Fruit fly (Drosophila melanogaster) whole organism, adult: ENCODE measurements around the gene SP.

Experiments
- CG11617 ChIP-seq: fragments of 200-800 bp; sonication (Bioruptor generic); optimal IDR thresholded peaks from 2 replicates; lab custom pipeline; 2017; ENCODE audit warnings: mild to moderate bottlenecking, missing biosample characterization, missing genetic modification reagents, missing genetic modification characterization
- CG33017 ChIP-seq: fragments of 200-800 bp; sonication (Bioruptor generic); optimal IDR thresholded peaks from 2 replicates; lab custom pipeline; 2018; ENCODE audit warnings: missing biosample characterization, mild to moderate bottlenecking, missing genetic modification characterization, moderate library complexity
- CG5204 ChIP-seq: fragments of 200-800 bp; sonication (Bioruptor generic); optimal IDR thresholded peaks from 2 replicates; lab custom pipeline; 2016; ENCODE audit warnings: missing biosample characterization, missing genetic modification characterization
- CG7101 ChIP-seq: fragments of 200-800 bp; sonication (Bioruptor generic); optimal IDR thresholded peaks from 2 replicates; lab custom pipeline; 2018; ENCODE audit warnings: missing biosample characterization, mild to moderate bottlenecking, missing genetic modification characterization, moderate library complexity
- Hr96 ChIP-seq: fragments of 200-800 bp; sonication (Bioruptor generic); optimal IDR thresholded peaks from 2 replicates; lab custom pipeline; 2016; ENCODE audit warnings: missing biosample characterization, missing genetic modification characterization
- ovo ChIP-seq: fragments of 200-800 bp; sonication (Bioruptor generic); optimal IDR thresholded peaks from 2 replicates; lab custom pipeline; 2016; ENCODE audit warnings: missing biosample characterization, missing genetic modification characterization

- TF ChIP-seq Hr96 (GFP tag; lab: Kevin White, UChicago) (no peak), CG5204 (GFP tag; lab: Kevin White, UChicago) (no peak), CG7101 (tag; lab: Kevin White, UChicago) (no peak), ovo (no peak), CG11617 (no peak), CG33017 (tag; lab: Kevin White, UChicago) (no peak)
Observed at dm6 chr3L:13254274-13254673, 47.2 kb upstream of the SP start.
